Worm (Caenorhabditis elegans) whole organism, L4/young adult: Measurements from ENCODE around the gene mrps-18A.

ENCODE experiments used
- W03F9.2 ChIP-seq: fragments of 150-350 bp; optimal IDR thresholded peaks from 2 replicates; lab custom pipeline; 2014; ENCODE audit warnings: missing biosample characterization, missing genetic modification characterization
- dao-5 ChIP-seq: sonication (generic microtip); optimal IDR thresholded peaks from 2 replicates; lab custom pipeline; 2016; ENCODE audit warnings: missing genotype, missing genetic modification characterization, moderate library complexity, missing compliant biosample characterization

DNA sequence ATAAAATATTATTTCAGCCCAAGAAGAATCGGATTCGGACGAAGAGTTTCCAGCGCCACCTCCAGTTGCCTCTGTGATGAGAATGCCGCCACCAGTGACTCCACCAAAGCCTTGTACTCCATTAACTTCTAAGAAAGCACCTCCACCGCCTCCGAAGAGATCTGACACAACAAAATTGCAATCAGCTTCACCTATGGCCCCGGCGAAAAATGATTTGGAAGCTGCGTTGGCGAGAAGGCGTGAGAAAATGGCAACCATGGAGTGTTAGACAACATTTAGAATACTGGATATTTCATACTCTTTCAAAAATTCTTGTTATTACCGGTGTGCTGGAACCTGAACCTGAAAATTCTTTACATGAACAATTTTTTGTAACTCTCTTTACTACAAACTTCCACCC is 26.4 kb downstream of the mrps-18A start:
- TF ChIP-seq dao-5 (no peak), W03F9.2 (tag; lab: Kevin White, UChicago) (no peak)
